Fruit fly (Drosophila melanogaster): ENCODE data around the gene Ldh.

DNA sequence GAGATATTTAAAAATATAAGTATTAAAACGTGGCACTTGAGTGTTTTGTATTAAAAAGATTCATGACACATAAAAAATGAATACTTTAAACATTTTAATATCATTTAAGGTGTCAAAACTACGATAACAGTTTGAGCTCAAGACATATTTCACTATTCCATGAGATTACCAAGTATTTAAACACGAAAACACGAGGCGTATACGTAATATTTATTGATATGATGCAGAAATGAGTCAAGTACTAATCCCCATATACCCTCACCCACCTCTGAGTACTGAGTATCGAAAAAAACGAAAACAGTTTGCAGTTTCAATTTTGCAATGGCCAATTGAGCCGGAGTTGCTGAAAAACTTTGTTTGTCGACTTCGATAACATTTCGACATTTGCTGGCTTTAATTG is 5.6 kb upstream of the Ldh start:
- TF ChIP-seq EcR (GFP tag; optimal IDR thresholded peaks at IDR 0.05), result no peak
- TF ChIP-seq psq (optimal IDR thresholded peaks at IDR 0.05), result no peak
